Worm (Caenorhabditis elegans) whole organism, L3 larva: ENCODE measurements around the gene C04G2.10.

Experiments used
- R02D3.7 ChIP-seq: fragments of 150-350 bp; optimal IDR thresholded peaks from 2 replicates; lab custom pipeline; 2014; ENCODE audit warnings: missing biosample characterization, missing genetic modification characterization
- ZK546.5 ChIP-seq: sonication (generic microtip); optimal IDR thresholded peaks from 2 replicates; lab custom pipeline; 2017; ENCODE audit warnings: missing biosample characterization, missing genetic modification characterization
- aly-2 ChIP-seq: fragments of 150-350 bp; optimal IDR thresholded peaks from 2 replicates; lab custom pipeline; 2014; ENCODE audit warnings: missing biosample characterization, missing genetic modification characterization
- ama-1 ChIP-seq: fragments of 150-350 bp; optimal IDR thresholded peaks from 2 replicates; lab custom pipeline; 2018
- ceh-16 ChIP-seq: sonication (generic microtip); optimal IDR thresholded peaks from 2 replicates; lab custom pipeline; 2017; ENCODE audit warnings: missing biosample characterization, missing genetic modification characterization
- ceh-82 ChIP-seq: fragments of 150-350 bp; optimal IDR thresholded peaks from 2 replicates; lab custom pipeline; 2014; ENCODE audit warnings: missing biosample characterization, missing genetic modification characterization
- ceh-9 ChIP-seq: sonication (generic microtip); optimal IDR thresholded peaks from 2 replicates; lab custom pipeline; 2018; ENCODE audit warnings: missing biosample characterization, missing genetic modification characterization
- egl-27 ChIP-seq: sonication (generic microtip); optimal IDR thresholded peaks from 4 replicates; lab custom pipeline; 2017; ENCODE audit warnings: missing biosample characterization, missing genetic modification reagents, missing genetic modification characterization
- egl-5 ChIP-seq: fragments of 150-350 bp; optimal IDR thresholded peaks from 2 replicates; lab custom pipeline; 2017; ENCODE audit warnings: missing biosample characterization, missing genetic modification reagents, missing genetic modification characterization, inconsistent platforms
- elt-1 ChIP-seq: fragments of 150-350 bp; optimal IDR thresholded peaks from 2 replicates; lab custom pipeline; 2014; ENCODE audit warnings: missing biosample characterization, missing genetic modification characterization
- elt-2 ChIP-seq: sonication (generic microtip); optimal IDR thresholded peaks from 2 replicates; lab custom pipeline; 2016; ENCODE audit warnings: missing genetic modification reagents, mild to moderate bottlenecking, missing genetic modification characterization, missing compliant biosample characterization
- elt-3 ChIP-seq, 3 experiments: fragments of 150-350 bp in 1 of 3; sonication (generic microtip) in 2 of 3; optimal IDR thresholded peaks; 2 replicates in 2 of 3; 4 replicates in 1 of 3; lab custom pipeline; 2014 to 2017; ENCODE audit warnings: missing biosample characterization in 3 of 3, missing genetic modification characterization in 3 of 3
- fkh-10 ChIP-seq: sonication (generic microtip); optimal IDR thresholded peaks from 2 replicates; lab custom pipeline; 2017; ENCODE audit warnings: missing biosample characterization, missing genetic modification reagents, missing genetic modification characterization
- fkh-2 ChIP-seq: fragments of 150-350 bp; optimal IDR thresholded peaks from 2 replicates; lab custom pipeline; 2014; ENCODE audit warnings: missing biosample characterization, missing genetic modification reagents, missing genetic modification characterization
- fos-1 ChIP-seq: fragments of 150-350 bp; optimal IDR thresholded peaks from 2 replicates; lab custom pipeline; 2014; ENCODE audit warnings: missing biosample characterization, missing genetic modification characterization
- jun-1 ChIP-seq: fragments of 150-350 bp; optimal IDR thresholded peaks from 2 replicates; lab custom pipeline; 2014; ENCODE audit warnings: missing biosample characterization, missing genetic modification reagents, missing genetic modification characterization
- lin-15B ChIP-seq: fragments of 150-350 bp; optimal IDR thresholded peaks from 2 replicates; lab custom pipeline; 2014; ENCODE audit warnings: missing biosample characterization, missing genetic modification characterization
- lin-39 ChIP-seq: fragments of 150-350 bp; optimal IDR thresholded peaks from 2 replicates; lab custom pipeline; 2018; ENCODE audit warnings: missing biosample characterization, missing genetic modification reagents, missing genetic modification characterization
- lsy-12 ChIP-seq: sonication (generic microtip); optimal IDR thresholded peaks from 2 replicates; lab custom pipeline; 2016; ENCODE audit warnings: mild to moderate bottlenecking, missing genetic modification characterization, missing compliant biosample characterization
- mdl-1 ChIP-seq: fragments of 150-350 bp; optimal IDR thresholded peaks from 2 replicates; lab custom pipeline; 2014; ENCODE audit warnings: missing biosample characterization, missing genetic modification characterization
- nfya-1 ChIP-seq: sonication (generic microtip); optimal IDR thresholded peaks from 2 replicates; lab custom pipeline; 2017; ENCODE audit warnings: missing genetic modification characterization, mild to moderate bottlenecking, missing compliant biosample characterization, antibody characterized with exemption, moderate library complexity; ENCODE audit not compliant: insufficient read depth
- nhr-12 ChIP-seq: fragments of 150-350 bp; optimal IDR thresholded peaks from 2 replicates; lab custom pipeline; 2014; ENCODE audit warnings: missing biosample characterization, missing genetic modification characterization
- nhr-25 ChIP-seq: sonication (generic microtip); optimal IDR thresholded peaks from 2 replicates; lab custom pipeline; 2017; ENCODE audit warnings: missing biosample characterization, missing genetic modification characterization
- nhr-28 ChIP-seq: fragments of 150-350 bp; optimal IDR thresholded peaks from 2 replicates; lab custom pipeline; 2014; ENCODE audit warnings: missing biosample characterization, missing genetic modification characterization
- nhr-43 ChIP-seq: sonication (generic microtip); optimal IDR thresholded peaks from 2 replicates; lab custom pipeline; 2016; ENCODE audit warnings: mild to moderate bottlenecking, missing genetic modification characterization, missing compliant biosample characterization; ENCODE audit not compliant: poor library complexity, severe bottlenecking
- nhr-67 ChIP-seq: fragments of 150-350 bp; optimal IDR thresholded peaks from 2 replicates; lab custom pipeline; 2014; ENCODE audit warnings: missing biosample characterization, missing genetic modification characterization
- nhr-76 ChIP-seq: fragments of 150-350 bp; sonication (generic microtip); optimal IDR thresholded peaks from 5 replicates; lab custom pipeline; 2014; ENCODE audit warnings: missing biosample characterization, missing genetic modification characterization
- nhr-77 ChIP-seq: fragments of 150-350 bp; optimal IDR thresholded peaks from 2 replicates; lab custom pipeline; 2014; ENCODE audit warnings: missing biosample characterization, missing genetic modification characterization
- pha-4 ChIP-seq: fragments of 150-350 bp; optimal IDR thresholded peaks from 2 replicates; lab custom pipeline; 2014; ENCODE audit warnings: missing biosample characterization, missing genetic modification reagents, missing genetic modification characterization
- pqm-1 ChIP-seq: fragments of 150-350 bp; optimal IDR thresholded peaks from 2 replicates; lab custom pipeline; 2017; ENCODE audit warnings: missing biosample characterization, missing genetic modification characterization, inconsistent platforms
- sea-2 ChIP-seq: fragments of 150-350 bp; sonication (generic microtip); optimal IDR thresholded peaks from 4 replicates; lab custom pipeline; 2014; ENCODE audit warnings: missing biosample characterization, missing genetic modification reagents, missing genetic modification characterization
- skn-1 ChIP-seq: fragments of 150-350 bp; optimal IDR thresholded peaks from 2 replicates; lab custom pipeline; 2014; ENCODE audit warnings: missing biosample characterization, missing genetic modification characterization
- snpc-4 ChIP-seq: fragments of 150-350 bp; optimal IDR thresholded peaks from 2 replicates; lab custom pipeline; 2014; ENCODE audit warnings: missing biosample characterization, missing genetic modification characterization
- tbx-2 ChIP-seq: sonication (generic microtip); optimal IDR thresholded peaks from 2 replicates; lab custom pipeline; 2016; ENCODE audit warnings: mild to moderate bottlenecking, missing genetic modification characterization, missing compliant biosample characterization
- zag-1 ChIP-seq: fragments of 150-350 bp; optimal IDR thresholded peaks from 2 replicates; lab custom pipeline; 2014; ENCODE audit warnings: missing biosample characterization, missing genetic modification characterization
- ztf-4 ChIP-seq: fragments of 150-350 bp; optimal IDR thresholded peaks from 2 replicates; lab custom pipeline; 2014; ENCODE audit warnings: missing biosample characterization, missing genetic modification characterization

The C04G2.10 gene

ce11 chrIV:10112570-10112969, 2.7 kb upstream of the C04G2.10 start, which contains the start of gene nsph-3.2:
nsph-3.2 (plus strand) TSS chrIV:10112870.
- TF ChIP-seq sea-2 (GFP tag; lab: Kevin White, UChicago) (no peak), ceh-16 (no peak), lsy-12 (no peak), fkh-10 (GFP tag; lab: Kevin White, UChicago) (no peak), nhr-12 (tag; lab: Kevin White, UChicago) (no peak), ztf-4 (no peak), zag-1 (tag; lab: Kevin White, UChicago) (no peak), mdl-1 (no peak)
- TF ChIP-seq, all 47 proteins: peak for 0

ce11 chrIV:10116765-10117164, 1.5 kb downstream of the C04G2.10 start:
- no peak for TF ChIP-seq fos-1 (tag; lab: Kevin White, UChicago)
- no peak for TF ChIP-seq fkh-2 (tag; lab: Kevin White, UChicago)

- TF ChIP-seq egl-27 (tag; lab: Kevin White, UChicago) (no peak), nhr-12 (tag; lab: Kevin White, UChicago) (no peak), tbx-2 (tag; lab: Kevin White, UChicago) (no peak), nhr-76 (no peak), ceh-9 (tag; lab: Kevin White, UChicago) (no peak), aly-2 (tag; lab: Kevin White, UChicago) (no peak), ZK546.5 (tag; lab: Kevin White, UChicago) (no peak), lin-39 (tag; lab: Kevin White, UChicago) (no peak), lsy-12 (no peak), skn-1 (no peak)
- TF ChIP-seq, all 47 proteins: peak for 0
Measured at ce11 chrIV:10122205-10122604, 7.0 kb downstream of the C04G2.10 start, which contains the start of gene irld-21. irld-21 (minus strand) TSS chrIV:10122305.

ce11 chrIV:10126544-10126943, 11.3 kb downstream of the C04G2.10 start, which contains the start of gene ctf-18:
ctf-18 (minus strand) TSS chrIV:10126644.
- TF ChIP-seq ceh-16 (no peak), jun-1 (tag; lab: Kevin White, UChicago) (no peak)

- TF ChIP-seq elt-1 (tag; lab: Kevin White, UChicago): no peak
Measured at ce11 chrIV:10128446-10128845, 13.2 kb downstream of the C04G2.10 start.

- TF ChIP-seq nhr-28 (tag; lab: Kevin White, UChicago): no peak
- TF ChIP-seq R02D3.7 (tag; lab: Kevin White, UChicago): peak; percentile 20
- TF ChIP-seq pha-4 (tag; lab: Kevin White, UChicago): peak; percentile 88
- TF ChIP-seq nhr-43 (tag; lab: Kevin White, UChicago): peak; percentile 28
- TF ChIP-seq aly-2 (tag; lab: Kevin White, UChicago): no peak
- TF ChIP-seq nfya-1 (tag; lab: Kevin White, UChicago): peak; percentile 90
- TF ChIP-seq egl-5 (tag; lab: Kevin White, UChicago): peak; percentile 94
- TF ChIP-seq nhr-67 (tag; lab: Kevin White, UChicago): no peak
- peak; percentile 28 for TF ChIP-seq pqm-1 (tag; lab: Kevin White, UChicago)
- peak; percentile 20 for TF ChIP-seq ceh-82
- TF ChIP-seq ama-1 (lab: Kevin White, UChicago): peak; percentile 23
- peak in 1 of 3 experiments; percentile 12 for TF ChIP-seq elt-3 (tag; optimal IDR thresholded peaks at IDR 0.05; lab: Kevin White, UChicago)
- no peak for TF ChIP-seq nhr-77 (tag; lab: Kevin White, UChicago)
- peak; percentile 51 for TF ChIP-seq ZK546.5 (tag; lab: Kevin White, UChicago)
- peak; percentile 42 for TF ChIP-seq snpc-4 (tag; lab: Kevin White, UChicago)
- no peak for TF ChIP-seq jun-1 (tag; lab: Kevin White, UChicago)
- TF ChIP-seq nhr-25 (tag; lab: Kevin White, UChicago): peak; percentile 81
- peak; percentile 46 for TF ChIP-seq elt-2 (tag; lab: Kevin White, UChicago)
- TF ChIP-seq lin-15B: peak; percentile 94
- peak; percentile 77 for TF ChIP-seq lin-39 (tag; lab: Kevin White, UChicago)
- TF ChIP-seq, all 47 proteins: peak for 15
Measured at ce11 chrIV:10128906-10129386, 13.7 kb downstream of the C04G2.10 start, which contains the start of the genes gtbp-1 and K08F4.3. gtbp-1 (minus strand) TSS chrIV:10128956. K08F4.3 (plus strand) TSS chrIV:10129257.
